Fruit fly (Drosophila melanogaster): ENCODE data around the gene side-IV.

side-IV gene

DNA sequence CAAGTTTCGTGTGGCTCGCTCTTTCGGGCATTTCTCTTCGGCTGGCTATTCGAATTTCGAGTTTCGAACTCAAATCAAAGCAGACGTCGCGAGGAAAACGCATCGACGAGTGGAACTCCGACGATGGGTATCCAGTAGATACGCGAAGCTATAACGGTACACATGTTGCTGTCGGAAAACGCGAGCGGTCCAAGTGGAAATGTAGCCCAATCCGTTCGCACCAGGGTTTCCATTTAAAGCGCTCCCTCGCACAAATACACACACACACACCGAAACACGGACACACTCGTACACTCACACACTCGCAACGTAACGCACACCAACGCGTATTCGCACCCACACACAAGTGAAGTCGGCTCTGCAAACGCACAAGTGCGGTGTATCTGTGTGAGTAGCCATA is at the start of gene side-IV:
Gene side-IV (plus strand): TSS at position 253 of the 400 bp plus-strand sequence.
- no peak for TF ChIP-seq noc (tag; optimal IDR thresholded peaks at IDR 0.05)

DNA sequence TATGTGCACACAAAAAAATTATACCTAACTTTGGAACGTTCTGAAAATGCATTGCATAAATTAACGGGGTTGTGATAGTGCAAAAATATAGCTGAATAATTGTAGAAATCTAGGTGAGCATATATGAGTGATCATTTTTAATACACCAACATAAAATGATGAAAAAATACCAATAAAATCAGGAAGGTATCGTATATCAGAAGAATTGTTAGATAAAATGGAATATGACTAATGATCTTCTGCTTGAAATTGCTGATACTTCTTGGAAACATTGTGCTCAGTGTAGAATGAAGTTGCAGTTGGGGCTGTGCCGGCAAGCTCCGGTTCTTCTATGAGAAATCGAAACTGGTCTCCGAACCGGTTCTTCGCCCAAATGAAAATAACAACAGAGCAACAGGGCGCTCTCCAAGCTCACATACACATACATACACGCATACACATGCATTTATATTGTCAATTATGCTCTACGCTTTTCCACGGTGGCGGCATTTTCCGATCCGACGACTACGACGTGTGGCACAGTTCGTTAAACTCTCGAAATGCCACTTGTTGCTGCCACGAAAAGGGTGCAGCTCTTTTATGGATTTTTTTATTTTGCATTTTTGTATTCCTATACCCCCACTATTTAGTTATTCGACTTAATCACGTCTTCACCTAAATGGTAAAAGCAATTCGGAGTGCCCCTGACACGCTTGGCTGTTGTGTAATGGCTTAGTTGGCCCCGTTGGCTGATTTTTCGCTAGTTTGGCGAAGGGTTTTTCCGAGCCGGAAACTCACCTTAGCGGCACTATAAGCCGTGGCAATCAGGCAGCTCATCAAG is 49.3 kb upstream of the side-IV start:
- peak; percentile 94 for TF ChIP-seq noc (tag; optimal IDR thresholded peaks at IDR 0.05)

DNA sequence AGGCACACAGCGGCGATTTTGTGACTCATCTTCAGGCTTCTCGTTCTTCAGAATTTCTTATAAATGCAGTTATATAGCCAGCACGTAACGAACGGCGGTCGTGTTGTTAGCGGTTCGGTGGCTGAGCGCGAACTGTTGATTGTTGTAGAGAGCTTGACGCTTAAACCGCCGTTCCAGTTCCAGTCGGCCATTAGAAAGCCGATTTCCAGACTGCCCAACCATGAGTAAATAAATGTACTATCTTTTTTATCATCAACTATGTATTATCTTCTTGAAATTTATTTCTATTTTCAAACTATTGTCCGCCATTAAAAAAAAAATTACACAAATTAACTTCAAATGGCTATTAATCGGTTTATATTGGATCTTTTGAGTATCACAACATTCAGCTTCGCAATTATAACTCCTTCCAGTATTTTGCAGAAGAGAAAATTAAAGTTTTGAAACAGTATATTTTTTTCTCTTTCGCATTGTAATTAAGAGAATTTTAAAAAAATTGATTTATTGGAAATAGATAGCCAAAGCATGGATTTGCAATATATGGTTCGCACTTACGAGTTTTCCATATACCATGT is 48.6 kb upstream of the side-IV start, which contains the start of gene GILT1:
Gene GILT1 (minus strand): TSS at position 141 of the 575 bp plus-strand sequence.
- no peak for TF ChIP-seq noc (tag; optimal IDR thresholded peaks at IDR 0.05)

DNA sequence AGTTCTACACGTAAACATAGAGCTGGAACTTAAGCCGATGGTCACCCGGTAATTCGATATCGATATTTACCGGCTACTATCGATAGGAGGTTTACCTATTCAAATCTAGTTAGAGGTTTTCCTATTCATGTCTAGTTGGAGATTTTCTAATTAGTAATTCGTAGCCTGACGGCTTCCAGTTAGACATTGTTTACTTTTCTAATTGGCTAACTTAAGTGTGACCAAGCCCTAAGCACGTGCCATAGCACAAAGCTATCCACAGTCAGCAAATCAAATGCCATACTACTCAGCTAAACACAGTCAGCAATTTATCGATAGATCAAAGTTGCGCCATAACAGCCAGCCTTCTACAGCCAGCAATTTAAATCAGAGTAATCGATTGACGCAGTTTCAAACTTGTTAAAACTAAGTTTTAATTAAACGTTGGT is 47.3 kb upstream of the side-IV start, which contains the start of gene Dpm3:
Gene Dpm3 (minus strand): TSS at position 20 of the 428 bp plus-strand sequence.
- no peak for TF ChIP-seq noc (tag; optimal IDR thresholded peaks at IDR 0.05)

DNA sequence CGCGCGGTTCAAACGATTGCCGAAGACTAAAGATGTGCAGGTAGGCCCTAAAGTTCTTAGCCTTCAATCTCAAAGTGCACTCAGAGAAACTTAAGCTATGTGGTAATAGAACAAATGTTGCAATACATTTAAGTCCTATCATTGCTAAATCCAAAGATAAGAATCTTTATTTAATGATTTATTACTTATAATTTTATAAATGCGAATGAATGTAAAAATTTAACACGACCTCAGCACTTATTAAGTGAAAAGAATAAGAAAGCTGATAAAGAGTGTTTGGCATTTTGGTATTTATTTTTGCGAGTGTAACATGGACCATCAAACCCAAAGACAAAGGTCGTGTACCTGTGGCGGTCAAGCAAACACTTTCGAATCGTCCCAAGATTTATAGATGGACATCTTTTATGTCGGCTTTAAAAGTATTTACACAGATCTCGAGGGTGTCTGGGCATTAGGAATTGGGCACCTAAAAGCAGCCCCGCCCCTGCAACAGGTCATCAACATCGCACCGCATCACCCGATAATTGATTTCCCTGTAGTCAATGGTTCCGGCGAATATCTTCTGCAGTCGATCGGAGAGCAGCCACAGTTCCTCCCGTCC is 45.4 kb upstream of the side-IV start, which contains the start of gene yellow-e3:
Gene yellow-e3 (minus strand): TSS at position 30 of the 601 bp plus-strand sequence.
- no peak for TF ChIP-seq noc (tag; optimal IDR thresholded peaks at IDR 0.05)

DNA sequence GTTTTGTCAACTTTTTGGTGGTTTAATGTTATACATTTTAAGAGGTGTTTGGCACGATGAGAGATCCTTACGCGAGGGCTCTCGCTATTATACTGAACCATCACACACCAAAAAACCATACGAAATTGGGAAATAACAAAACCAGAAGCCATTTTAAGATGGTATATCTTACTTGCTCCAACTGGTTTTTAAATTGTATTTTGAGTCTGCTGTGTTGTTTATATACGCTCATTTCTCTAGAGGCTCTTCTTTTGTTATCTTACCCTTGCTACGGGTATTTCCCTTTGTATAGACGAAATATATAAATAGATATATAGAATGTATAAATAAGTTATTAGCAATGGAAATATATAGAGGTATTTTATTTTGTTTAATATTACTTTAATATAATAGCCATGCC is 43.5 kb upstream of the side-IV start, which contains the start of gene yellow-e2:
Gene yellow-e2 (minus strand): TSS at position 101 of the 400 bp plus-strand sequence.
- TF ChIP-seq noc (tag; optimal IDR thresholded peaks at IDR 0.05), result no peak

DNA sequence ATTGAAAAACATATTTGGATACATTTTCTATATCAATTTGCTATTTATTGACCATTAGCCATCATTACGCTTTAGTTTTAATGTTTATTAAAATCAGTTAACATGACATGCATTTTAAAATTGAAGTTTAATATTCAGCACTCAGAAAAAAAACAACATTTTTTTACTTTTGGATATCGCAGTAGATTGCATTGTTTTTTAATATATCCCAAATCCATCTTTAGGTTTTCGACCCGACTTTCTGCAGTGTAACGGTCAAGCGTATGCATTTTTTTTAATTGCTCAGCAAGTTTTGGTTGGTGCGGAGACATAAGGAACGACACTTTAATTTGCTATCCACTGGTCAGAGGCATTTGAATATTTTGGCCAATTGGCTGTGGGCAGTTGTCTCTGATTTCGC is 37.7 kb upstream of the side-IV start:
- no peak for TF ChIP-seq noc (tag; optimal IDR thresholded peaks at IDR 0.05)

DNA sequence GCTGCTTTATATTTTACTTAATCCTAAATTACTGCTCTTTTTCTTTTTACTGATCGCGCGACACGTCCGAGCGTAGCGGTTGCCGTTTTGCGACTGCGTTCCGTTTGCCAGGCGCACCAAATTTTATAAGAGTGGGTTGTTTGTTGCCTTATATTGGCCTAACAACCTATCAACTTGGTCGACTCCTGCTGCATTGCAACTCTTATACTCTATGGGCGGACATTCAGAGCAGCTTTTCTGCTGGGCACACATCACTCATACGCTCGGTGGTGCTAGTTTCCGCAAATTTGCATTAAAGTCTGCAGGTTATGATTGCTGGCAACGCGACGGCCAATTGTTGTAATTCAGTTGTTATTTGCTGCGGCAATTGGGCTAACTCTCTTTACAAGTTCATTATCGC is 35.2 kb upstream of the side-IV start, which contains the start of gene yellow-e:
Gene yellow-e (minus strand): TSS at position 101 of the 400 bp plus-strand sequence.
- TF ChIP-seq noc (tag; optimal IDR thresholded peaks at IDR 0.05), result no peak

DNA sequence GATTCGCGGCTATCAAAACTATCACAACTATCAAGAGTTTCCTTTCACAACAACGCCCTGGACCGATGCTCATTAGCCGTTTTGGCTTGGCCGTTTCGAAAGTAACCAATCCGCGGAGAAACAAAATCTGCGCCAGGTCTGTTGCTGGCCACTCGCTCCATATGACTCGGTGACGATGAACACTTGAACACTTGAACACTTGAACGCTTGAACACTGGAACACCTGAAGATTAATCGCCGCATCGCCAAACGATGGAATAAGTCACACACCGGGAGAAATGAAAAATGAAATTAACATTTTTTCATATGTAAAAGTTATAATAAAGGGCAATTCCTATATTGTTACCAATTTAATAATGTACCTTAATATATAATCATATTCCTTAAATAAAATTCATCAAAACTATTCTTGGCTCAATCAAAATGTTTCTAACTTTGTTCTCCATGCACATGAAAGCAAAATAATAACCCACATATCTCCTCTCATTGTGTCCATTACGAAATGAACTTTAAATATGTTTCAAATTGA is 33.3 kb upstream of the side-IV start:
- TF ChIP-seq noc (tag; optimal IDR thresholded peaks at IDR 0.05), result no peak

DNA sequence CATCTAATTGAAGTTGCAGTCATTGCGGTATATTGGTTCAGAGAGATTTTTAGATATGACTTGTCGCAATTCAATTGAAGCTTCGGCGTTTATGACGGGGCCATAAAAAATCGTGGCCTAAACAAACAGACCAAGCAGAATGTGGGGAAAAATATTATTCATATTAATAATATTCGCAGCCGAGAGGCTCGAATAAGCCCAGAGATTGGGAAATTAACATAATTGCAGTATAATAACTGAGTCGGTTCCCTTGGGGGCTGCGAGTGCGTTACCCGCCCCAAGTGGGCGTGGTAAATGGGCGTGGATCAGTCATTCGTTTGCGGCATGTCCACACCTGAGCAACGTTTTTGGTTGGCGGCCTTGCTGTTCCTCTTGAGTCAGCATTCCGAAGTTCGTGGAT is 30.4 kb upstream of the side-IV start, which contains the start of gene Ir87a:
Gene Ir87a (plus strand): TSS at position 301 of the 400 bp plus-strand sequence.
- TF ChIP-seq noc (tag; optimal IDR thresholded peaks at IDR 0.05), result no peak

DNA sequence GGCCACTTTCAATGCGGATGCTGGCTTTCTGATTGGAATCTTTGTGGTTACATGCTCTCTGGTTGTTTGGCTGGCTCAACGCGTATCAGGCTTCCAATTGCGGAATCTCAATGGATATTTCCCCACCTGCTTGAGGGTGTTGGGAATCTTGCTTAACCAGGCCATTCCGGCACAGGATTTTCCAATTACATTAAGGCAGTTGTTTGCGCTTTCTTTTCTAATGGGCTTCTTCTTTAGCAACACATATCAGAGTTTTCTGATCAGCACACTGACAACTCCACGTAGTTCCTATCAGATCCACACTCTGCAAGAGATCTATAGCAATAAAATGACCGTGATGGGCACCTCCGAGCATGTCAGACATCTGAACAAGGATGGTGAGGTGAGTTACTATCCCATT is 28.2 kb upstream of the side-IV start:
- TF ChIP-seq noc (tag; optimal IDR thresholded peaks at IDR 0.05), result no peak

DNA sequence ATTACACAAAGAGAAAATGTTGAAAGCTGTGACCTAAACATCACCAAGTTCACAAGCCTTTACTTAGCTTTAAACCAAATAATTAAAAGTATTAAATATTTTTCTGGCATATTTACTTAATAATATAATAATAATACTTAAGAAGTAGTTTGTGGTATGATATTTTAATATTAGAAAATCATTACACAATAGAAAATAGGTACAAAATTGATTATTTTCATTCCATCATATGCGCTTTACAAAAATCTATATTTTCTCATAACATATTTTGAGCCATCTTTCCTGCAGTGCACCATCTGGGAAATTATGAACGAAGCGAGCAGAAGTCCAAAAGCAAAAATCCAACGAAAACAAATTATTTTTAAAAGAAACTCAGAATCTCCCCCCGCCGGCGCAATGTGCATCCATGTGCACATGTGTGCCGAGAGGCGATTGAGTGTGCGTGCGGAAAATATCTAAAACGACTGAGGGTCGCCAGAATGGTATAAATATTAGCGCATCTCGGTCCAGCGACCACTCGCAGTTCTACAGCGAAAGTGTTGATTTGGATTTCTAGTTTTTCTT is 24.8 kb upstream of the side-IV start, which contains the start of gene Act87E:
Gene Act87E (plus strand): TSS at position 514 of the 564 bp plus-strand sequence.
- TF ChIP-seq noc (tag; optimal IDR thresholded peaks at IDR 0.05), result peak; percentile 12

DNA sequence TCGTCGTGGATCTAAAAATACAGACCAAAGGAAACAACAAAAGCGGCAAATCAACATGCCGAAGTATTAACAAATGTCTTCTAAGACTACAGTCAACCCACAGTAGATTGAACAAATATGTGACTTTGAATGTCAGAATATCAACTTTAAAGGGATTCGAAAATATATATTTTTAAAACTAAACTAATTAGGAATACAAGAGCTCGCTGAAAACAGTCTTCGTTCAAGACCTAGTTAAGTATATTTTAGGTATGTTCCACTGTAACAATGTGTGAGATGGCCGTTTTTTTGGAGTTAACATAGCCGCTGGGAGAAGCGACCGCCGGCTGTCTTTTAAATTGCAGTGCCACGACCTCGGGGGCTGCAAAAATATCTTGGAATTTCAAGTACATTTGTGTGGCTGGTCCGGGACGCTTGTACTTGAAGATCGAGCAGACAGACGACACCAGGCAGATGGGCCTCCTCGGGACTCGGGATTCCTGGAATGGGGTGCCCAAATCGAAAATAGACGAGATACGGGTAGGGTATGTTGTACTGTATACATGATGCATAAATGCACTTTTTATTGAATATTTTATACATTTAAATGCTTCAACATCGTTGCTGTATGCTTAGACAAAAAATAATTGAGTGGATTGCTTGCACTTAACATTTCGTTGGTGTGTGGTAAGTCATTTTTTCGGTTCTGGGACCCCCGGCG is 21.9 kb upstream of the side-IV start:
- TF ChIP-seq noc (tag; optimal IDR thresholded peaks at IDR 0.05), result peak; percentile 57

DNA sequence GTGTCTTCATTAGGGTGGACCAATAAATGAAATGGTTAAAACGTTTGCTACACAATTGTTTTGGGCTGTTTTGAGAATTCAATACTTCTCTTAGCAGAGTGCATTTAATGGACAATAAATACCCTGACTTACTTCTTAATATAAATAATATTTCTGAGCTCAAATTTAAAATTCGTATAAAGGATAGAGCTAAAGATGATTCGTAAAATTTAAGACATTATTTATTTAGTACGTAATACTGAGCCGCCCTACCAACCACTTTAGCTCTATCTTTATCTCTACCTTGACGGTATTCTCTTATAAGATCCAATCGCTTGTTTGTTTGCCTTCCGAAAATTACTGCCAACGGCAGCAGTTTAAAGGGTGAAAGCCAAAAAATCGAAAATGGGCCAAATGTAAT is 16.8 kb upstream of the side-IV start:
- TF ChIP-seq noc (tag; optimal IDR thresholded peaks at IDR 0.05), result peak; percentile 90
